Worm (Caenorhabditis elegans): ENCODE measurements around the gene cut-3.

- TF ChIP-seq med-1 (GFP tag; optimal IDR thresholded peaks at IDR 0.05; ENCODE audit: insufficient read depth) = no peak
- no peak for TF ChIP-seq T22C8.4 (GFP tag; IDR thresholded peaks at IDR 0.05)
- no peak for TF ChIP-seq ztf-29 (GFP tag; IDR thresholded peaks at IDR 0.05)
- TF ChIP-seq flt-1 (GFP tag; IDR thresholded peaks at IDR 0.05) = no peak
These were observed 4.8 kb upstream of the cut-3 start for ce11 chrII:8451425-8451824.
